Worm (Caenorhabditis elegans) whole organism, L4 larva: ENCODE results near the gene syx-2.

Experiments used
- D1046.2 ChIP-seq: fragments of 200-800 bp; sonication (Bioruptor generic); IDR thresholded peaks from 2 replicates; pipeline ENCODE4 v1.3.6; 2022; ENCODE audit warnings: missing genetic modification characterization, missing compliant biosample characterization
- F37D6.2 ChIP-seq: sonication (generic microtip); optimal IDR thresholded peaks from 2 replicates; lab custom pipeline; 2016; ENCODE audit warnings: mild to moderate bottlenecking, missing genetic modification characterization, missing compliant biosample characterization
- F49E8.2 ChIP-seq: sonication (generic microtip); optimal IDR thresholded peaks from 2 replicates; lab custom pipeline; 2016; ENCODE audit warnings: missing compliant biosample characterization, mild to moderate bottlenecking, missing genetic modification characterization, borderline replicate concordance
- T26A8.4 ChIP-seq: fragments of 200-800 bp; sonication (Bioruptor generic); IDR thresholded peaks from 2 replicates; pipeline ENCODE4 v1.3.6; 2022; ENCODE audit warnings: missing genetic modification characterization, missing compliant biosample characterization
- Y75B8A.6 ChIP-seq: fragments of 200-800 bp; sonication (Bioruptor generic); IDR thresholded peaks from 2 replicates; pipeline ENCODE4 v1.3.6; 2022; ENCODE audit warnings: missing genetic modification reagents, missing genetic modification characterization, missing compliant biosample characterization
- aha-1 ChIP-seq: fragments of 150-350 bp; peaks from one replicate; lab custom pipeline; 2014; ENCODE audit warnings: missing biosample characterization, missing genetic modification characterization
- aly-2 ChIP-seq: sonication (generic microtip); optimal IDR thresholded peaks from 2 replicates; lab custom pipeline; 2018; ENCODE audit warnings: missing biosample characterization, missing genetic modification characterization
- ama-1 ChIP-seq: fragments of 150-350 bp; optimal IDR thresholded peaks from 2 replicates; lab custom pipeline; 2014; ENCODE audit warnings: inconsistent platforms, mixed read lengths
- arid-1 ChIP-seq: fragments of 200-800 bp; sonication (Bioruptor generic); conservative IDR thresholded peaks from 2 replicates; pipeline ENCODE4 v1.3.6; 2022; ENCODE audit warnings: missing genetic modification reagents, missing genetic modification characterization, missing compliant biosample characterization
- attf-4 ChIP-seq: sonication (generic microtip); optimal IDR thresholded peaks from 3 replicates; lab custom pipeline; 2017; ENCODE audit warnings: missing biosample characterization, missing genetic modification characterization
- ceh-28 ChIP-seq: fragments of 150-350 bp; optimal IDR thresholded peaks from 2 replicates; lab custom pipeline; 2014; ENCODE audit warnings: missing biosample characterization, missing genetic modification reagents, missing genetic modification characterization
- ceh-44 ChIP-seq: fragments of 200-800 bp; sonication (Bioruptor generic); IDR thresholded peaks from 2 replicates; pipeline ENCODE4 v1.3.6; 2022; ENCODE audit warnings: missing genetic modification reagents, missing genetic modification characterization, missing compliant biosample characterization
- cey-2 ChIP-seq: sonication (generic microtip); optimal IDR thresholded peaks from 3 replicates; lab custom pipeline; 2017; ENCODE audit warnings: missing genetic modification characterization, mild to moderate bottlenecking, missing compliant biosample characterization, antibody characterized with exemption, borderline replicate concordance; ENCODE audit not compliant: insufficient read depth
- ctbp-1 ChIP-seq: fragments of 200-800 bp; sonication (Bioruptor generic); IDR thresholded peaks from 2 replicates; pipeline ENCODE4 v1.3.6; 2022; ENCODE audit warnings: missing genetic modification reagents, missing genetic modification characterization, missing compliant biosample characterization
- daf-16 ChIP-seq, 3 experiments: sonication (generic microtip); optimal IDR thresholded peaks; 2 replicates each; lab custom pipeline; 2016 to 2017; ENCODE audit warnings: missing genetic modification characterization in 3 of 3, missing genetic modification reagents in 3 of 3, mild to moderate bottlenecking in 2 of 3, missing compliant biosample characterization in 2 of 3, missing biosample characterization in 1 of 3, moderate library complexity in 1 of 3
- daf-8 ChIP-seq: fragments of 200-800 bp; sonication (Bioruptor generic); IDR thresholded peaks from 2 replicates; pipeline ENCODE4 v1.3.6; 2022; ENCODE audit warnings: missing genetic modification characterization, missing compliant biosample characterization
- dmd-6 ChIP-seq: fragments of 200-800 bp; sonication (Bioruptor generic); IDR thresholded peaks from 2 replicates; pipeline ENCODE4 v1.3.6; 2022; ENCODE audit warnings: missing genetic modification reagents, missing genetic modification characterization, missing compliant biosample characterization
- duxl-1 ChIP-seq: sonication (generic microtip); optimal IDR thresholded peaks from 2 replicates; lab custom pipeline; 2016; ENCODE audit warnings: mild to moderate bottlenecking, missing genetic modification characterization, moderate library complexity, missing compliant biosample characterization; ENCODE audit not compliant: poor library complexity
- fos-1 ChIP-seq: fragments of 150-350 bp; optimal IDR thresholded peaks from 2 replicates; lab custom pipeline; 2014; ENCODE audit warnings: missing biosample characterization, missing genetic modification characterization
- hif-1 ChIP-seq, 2 experiments: sonication (generic microtip); optimal IDR thresholded peaks; 2 replicates each; lab custom pipeline; 2016 to 2017; ENCODE audit warnings: missing compliant biosample characterization in 2 of 2, missing genetic modification characterization in 2 of 2, missing genetic modification reagents in 2 of 2, missing genotype in 2 of 2, mild to moderate bottlenecking in 1 of 2
- hlh-11 ChIP-seq: fragments of 200-800 bp; sonication (Bioruptor generic); optimal IDR thresholded peaks from 2 replicates; lab custom pipeline; 2018; ENCODE audit warnings: mild to moderate bottlenecking, missing genetic modification characterization, missing compliant biosample characterization
- hlh-30 ChIP-seq: sonication (generic microtip); optimal IDR thresholded peaks from 2 replicates; lab custom pipeline; 2017; ENCODE audit warnings: antibody characterized with exemption, mild to moderate bottlenecking, missing genetic modification characterization, missing compliant biosample characterization; ENCODE audit not compliant: insufficient read depth
- hmg-1.1 ChIP-seq: fragments of 200-800 bp; sonication (Bioruptor generic); IDR thresholded peaks from 2 replicates; pipeline ENCODE4 v1.3.6; 2022; ENCODE audit warnings: missing genetic modification reagents, missing genetic modification characterization, missing compliant biosample characterization
- jun-1 ChIP-seq: fragments of 150-350 bp; optimal IDR thresholded peaks from 2 replicates; lab custom pipeline; 2014; ENCODE audit warnings: missing biosample characterization, missing genetic modification reagents, missing genetic modification characterization
- lin-1 ChIP-seq: fragments of 200-800 bp; sonication (Bioruptor generic); IDR thresholded peaks from 2 replicates; pipeline ENCODE4 v1.3.6; 2022; ENCODE audit warnings: missing genetic modification reagents, missing genetic modification characterization, missing compliant biosample characterization
- lin-15B ChIP-seq: fragments of 150-350 bp; sonication (generic microtip); optimal IDR thresholded peaks from 3 replicates; lab custom pipeline; 2014; ENCODE audit warnings: missing biosample characterization, missing genetic modification characterization
- lsy-2 ChIP-seq, 2 experiments: fragments of 150-350 bp in 1 of 2; sonication (generic microtip) in 1 of 2; optimal IDR thresholded peaks; 2 replicates each; lab custom pipeline; 2014 to 2017; ENCODE audit warnings: missing biosample characterization in 2 of 2, missing genetic modification characterization in 2 of 2
- mdl-1 ChIP-seq, 2 experiments: fragments of 150-350 bp in 1 of 2; sonication (generic microtip) in 1 of 2; optimal IDR thresholded peaks; 2 replicates each; lab custom pipeline; 2014 to 2017; ENCODE audit warnings: missing biosample characterization in 2 of 2, missing genetic modification characterization in 2 of 2
- mxl-3 ChIP-seq: fragments of 200-800 bp; sonication (Bioruptor generic); optimal IDR thresholded peaks from 2 replicates; lab custom pipeline; 2018; ENCODE audit warnings: mild to moderate bottlenecking, missing genetic modification characterization, missing compliant biosample characterization
- nhr-102 ChIP-seq: sonication (generic microtip); optimal IDR thresholded peaks from 2 replicates; lab custom pipeline; 2016; ENCODE audit warnings: mild to moderate bottlenecking, missing genetic modification characterization, moderate library complexity, missing compliant biosample characterization
- nhr-11 ChIP-seq: fragments of 150-350 bp; optimal IDR thresholded peaks from 2 replicates; lab custom pipeline; 2014; ENCODE audit warnings: missing biosample characterization, missing genetic modification characterization
- nhr-111 ChIP-seq: fragments of 200-800 bp; sonication (Bioruptor generic); optimal IDR thresholded peaks from 2 replicates; lab custom pipeline; 2018; ENCODE audit warnings: mild to moderate bottlenecking, missing genetic modification characterization, missing compliant biosample characterization
- nhr-28 ChIP-seq: fragments of 150-350 bp; optimal IDR thresholded peaks from 2 replicates; lab custom pipeline; 2014; ENCODE audit warnings: missing biosample characterization, missing genetic modification characterization
- nhr-48 ChIP-seq: sonication (generic microtip); optimal IDR thresholded peaks from 2 replicates; lab custom pipeline; 2016; ENCODE audit warnings: mild to moderate bottlenecking, missing genetic modification characterization, missing compliant biosample characterization
- nhr-76 ChIP-seq: fragments of 150-350 bp; optimal IDR thresholded peaks from 2 replicates; lab custom pipeline; 2014; ENCODE audit warnings: missing biosample characterization, missing genetic modification characterization
- nhr-77 ChIP-seq: fragments of 150-350 bp; optimal IDR thresholded peaks from 2 replicates; lab custom pipeline; 2014; ENCODE audit warnings: missing biosample characterization, missing genetic modification characterization
- pqm-1 ChIP-seq: sonication (generic microtip); optimal IDR thresholded peaks from 2 replicates; lab custom pipeline; 2017; ENCODE audit warnings: missing biosample characterization, missing genetic modification characterization
- rbr-2 ChIP-seq: sonication (generic microtip); optimal IDR thresholded peaks from 2 replicates; lab custom pipeline; 2016; ENCODE audit warnings: missing genotype, missing genetic modification characterization, missing compliant biosample characterization
- snpc-1.2 ChIP-seq: fragments of 200-800 bp; sonication (Bioruptor generic); IDR thresholded peaks from 2 replicates; pipeline ENCODE4 v1.3.6; 2022; ENCODE audit warnings: missing genetic modification reagents, missing genetic modification characterization, missing compliant biosample characterization
- spr-1 ChIP-seq: sonication (generic microtip); optimal IDR thresholded peaks from 2 replicates; lab custom pipeline; 2016; ENCODE audit warnings: mild to moderate bottlenecking, missing genetic modification characterization, missing compliant biosample characterization
- tra-1 ChIP-seq: fragments of 200-800 bp; sonication (Bioruptor generic); IDR thresholded peaks from 2 replicates; pipeline ENCODE4 v1.3.6; 2022; ENCODE audit warnings: missing genetic modification reagents, missing genetic modification characterization, missing compliant biosample characterization
- unc-62 ChIP-seq, 3 experiments: fragments of 150-350 bp in 1 of 3; sonication (generic microtip); optimal IDR thresholded peaks in 2 of 3; peaks in 1 of 3; 1 replicate in 1 of 3; 2 replicates in 2 of 3; lab custom pipeline; 2014 to 2017; ENCODE audit warnings: missing biosample characterization in 3 of 3, missing genetic modification characterization in 3 of 3, missing genetic modification reagents in 3 of 3, missing genotype in 1 of 3
- ztf-11 ChIP-seq: fragments of 150-350 bp; optimal IDR thresholded peaks from 2 replicates; lab custom pipeline; 2014; ENCODE audit warnings: missing biosample characterization, missing genetic modification characterization

syx-2 gene

ce11 chrX:13959849-13960248, at the start of gene syx-2:
Gene syx-2 (plus strand): TSS chrX:13960149.
- no peak for TF ChIP-seq D1046.2 (GFP tag; lab: Robert Waterston, UW)
- TF ChIP-seq hmg-1.1 (GFP tag; lab: Robert Waterston, UW), result no peak

- TF ChIP-seq nhr-48 (tag; lab: Kevin White, UChicago), result no peak
- peak in 1 of 2 experiments; percentile 34 for TF ChIP-seq lsy-2 (tag; optimal IDR thresholded peaks at IDR 0.05; lab: Kevin White, UChicago)
- TF ChIP-seq F37D6.2, result peak; percentile 13
- TF ChIP-seq unc-62 (GFP tag; optimal IDR thresholded peaks at IDR 0.05 in 1 of 2; lab: Kevin White, UChicago), result peak in 1 of 2 experiments; percentile 9
- TF ChIP-seq unc-62 (tag; optimal IDR thresholded peaks at IDR 0.05; lab: Kevin White, UChicago), result no peak
- TF ChIP-seq ctbp-1, result no peak
- TF ChIP-seq nhr-11 (tag; lab: Kevin White, UChicago), result peak; percentile 2
Observed at ce11 chrX:13913641-13914040, 46.3 kb upstream of the syx-2 start.

ce11 chrX:13914289-13914688, 45.7 kb upstream of the syx-2 start, which contains the start of gene Y26E6A.2:
Gene Y26E6A.2 (minus strand): TSS chrX:13914389.
- no peak for TF ChIP-seq ama-1 (lab: Kevin White, UChicago)
- TF ChIP-seq F37D6.2, result no peak
- no peak for TF ChIP-seq ztf-11 (tag; lab: Kevin White, UChicago)
- TF ChIP-seq cey-2, result no peak
- TF ChIP-seq nhr-48 (tag; lab: Kevin White, UChicago), result no peak
- TF ChIP-seq aly-2, result no peak
- TF ChIP-seq attf-4 (tag; lab: Kevin White, UChicago), result no peak
- no peak for TF ChIP-seq hif-1 (tag; optimal IDR thresholded peaks at IDR 0.05; lab: Kevin White, UChicago)
- no peak for TF ChIP-seq ceh-44 (GFP tag; lab: Robert Waterston, UW)
- no peak for TF ChIP-seq Y75B8A.6

ce11 chrX:13917121-13917755, 42.7 kb upstream of the syx-2 start, which contains the start of gene ekl-5:
Gene ekl-5 (minus strand): TSS chrX:13917171.
- peak in 1 of 2 experiments; percentile 77 for TF ChIP-seq unc-62 (GFP tag; optimal IDR thresholded peaks at IDR 0.05 in 1 of 2; lab: Kevin White, UChicago)
- TF ChIP-seq unc-62 (tag; optimal IDR thresholded peaks at IDR 0.05; lab: Kevin White, UChicago), result no peak
- TF ChIP-seq nhr-76 (tag; lab: Kevin White, UChicago), result no peak
- TF ChIP-seq lsy-2 (tag; optimal IDR thresholded peaks at IDR 0.05; lab: Kevin White, UChicago), result peak in 1 of 2 experiments; percentile 70
- TF ChIP-seq aha-1 (tag; lab: Kevin White, UChicago), result peak; percentile 78
- peak; percentile 47 for TF ChIP-seq hlh-30
- no peak for TF ChIP-seq fos-1 (tag; lab: Kevin White, UChicago)
- peak; percentile 27 for TF ChIP-seq duxl-1 (tag; lab: Kevin White, UChicago)
- no peak for TF ChIP-seq ctbp-1
- TF ChIP-seq pqm-1, result peak; percentile 23
- TF ChIP-seq lin-1 (GFP tag; lab: Robert Waterston, UW), result peak; percentile 59; the same call in 1 of the 2 replicates
- peak; percentile 91 for TF ChIP-seq nhr-28 (tag; lab: Kevin White, UChicago)
- TF ChIP-seq ceh-28 (tag; lab: Kevin White, UChicago), result peak; percentile 48
- TF ChIP-seq nhr-11 (tag; lab: Kevin White, UChicago), result peak; percentile 85
- peak in 1 of 2 experiments; percentile 62 for TF ChIP-seq mdl-1 (tag; optimal IDR thresholded peaks at IDR 0.05; lab: Kevin White, UChicago)
- no peak for TF ChIP-seq nhr-102 (tag; lab: Kevin White, UChicago)
- TF ChIP-seq lin-15B, result no peak
- no peak for TF ChIP-seq T26A8.4 (GFP tag; lab: Robert Waterston, UW)
- peak; percentile 32 for TF ChIP-seq jun-1 (tag; lab: Kevin White, UChicago)
- TF ChIP-seq snpc-1.2, result no peak
- no peak for TF ChIP-seq F49E8.2 (tag; lab: Kevin White, UChicago)
- TF ChIP-seq nhr-111, result no peak
- peak in 1 of 2 experiments; percentile 47 for TF ChIP-seq daf-16 (GFP tag; optimal IDR thresholded peaks at IDR 0.05; lab: Kevin White, UChicago)
- TF ChIP-seq daf-16 (tag; optimal IDR thresholded peaks at IDR 0.05; lab: Kevin White, UChicago), result peak; percentile 32
- TF ChIP-seq nhr-77 (tag; lab: Kevin White, UChicago), result peak; percentile 10
- peak; percentile 17 for TF ChIP-seq spr-1 (tag; lab: Kevin White, UChicago)
- TF ChIP-seq hif-1 (tag; optimal IDR thresholded peaks at IDR 0.05; lab: Kevin White, UChicago), result peak in 1 of 2 experiments; percentile 43
- peak; percentile 54 for TF ChIP-seq dmd-6
- TF ChIP-seq daf-8 (GFP tag; lab: Robert Waterston, UW), result no peak
- TF ChIP-seq arid-1 (GFP tag; lab: Robert Waterston, UW), result no peak
- no peak for TF ChIP-seq tra-1 (GFP tag; lab: Robert Waterston, UW)
- peak; percentile 64 for TF ChIP-seq rbr-2 (tag; lab: Kevin White, UChicago)
- peak; percentile 78 for TF ChIP-seq hlh-11 (tag; lab: Kevin White, UChicago)
- TF ChIP-seq mxl-3, result peak; percentile 25
